Fruit fly (Drosophila melanogaster) whole organism, larva: ENCODE measurements around the gene CG11381.
A peak's percentile ranks its signal among the peaks of the same experiment; 100 is the strongest.

ENCODE experiments used
- noc ChIP-seq: fragments of 200-800 bp; sonication (Bioruptor generic); optimal IDR thresholded peaks from 3 replicates; lab custom pipeline; 2019; ENCODE audit warnings: missing biosample characterization, mild to moderate bottlenecking, missing genetic modification characterization, moderate library complexity

The CG11381 gene

dm6 chrX:1209251-1210020 is 5.9 kb downstream of the CG11381 start, which contains the start of gene CG11382:
CG11382 (plus strand) TSS chrX:1209970.
- TF ChIP-seq noc (tag; lab: Kevin White, UChicago), result no peak

dm6 chrX:1215000-1215399 is 11.4 kb downstream of the CG11381 start, which contains the start of gene CG11398:
CG11398 (minus strand) TSS chrX:1215156.
- no peak for TF ChIP-seq noc (tag; lab: Kevin White, UChicago)

dm6 chrX:1216681-1217080 is 13.1 kb downstream of the CG11381 start:
- no peak for TF ChIP-seq noc (tag; lab: Kevin White, UChicago)

dm6 chrX:1225859-1226258 is 22.3 kb downstream of the CG11381 start:
- TF ChIP-seq noc (tag; lab: Kevin White, UChicago), result no peak

dm6 chrX:1229098-1229497 is 25.5 kb downstream of the CG11381 start:
- TF ChIP-seq noc (tag; lab: Kevin White, UChicago), result no peak

dm6 chrX:1229567-1229966 is 26.0 kb downstream of the CG11381 start:
- no peak for TF ChIP-seq noc (tag; lab: Kevin White, UChicago)

dm6 chrX:1231707-1232106 is 28.1 kb downstream of the CG11381 start:
- no peak for TF ChIP-seq noc (tag; lab: Kevin White, UChicago)

- TF ChIP-seq noc (tag; lab: Kevin White, UChicago), result no peak
These were observed 29.1 kb downstream of the CG11381 start for dm6 chrX:1232533-1233212.

dm6 chrX:1233989-1234388 is 30.4 kb downstream of the CG11381 start:
- TF ChIP-seq noc (tag; lab: Kevin White, UChicago), result no peak

- peak; percentile 82 for TF ChIP-seq noc (tag; lab: Kevin White, UChicago)
These were observed 31.4 kb downstream of the CG11381 start for dm6 chrX:1234817-1235617.

dm6 chrX:1235618-1236006 is 32.0 kb downstream of the CG11381 start:
- TF ChIP-seq noc (tag; lab: Kevin White, UChicago), result no peak

dm6 chrX:1236475-1236874 is 32.9 kb downstream of the CG11381 start, which contains the start of gene CG3638:
CG3638 (minus strand) TSS chrX:1236684.
- no peak for TF ChIP-seq noc (tag; lab: Kevin White, UChicago)

dm6 chrX:1239832-1240231 is 36.3 kb downstream of the CG11381 start, which contains the start of gene CG11403:
CG11403 (minus strand) TSS chrX:1239884.
- TF ChIP-seq noc (tag; lab: Kevin White, UChicago), result peak; percentile 24

dm6 chrX:1242049-1242448 is 38.5 kb downstream of the CG11381 start:
- no peak for TF ChIP-seq noc (tag; lab: Kevin White, UChicago)

dm6 chrX:1248735-1249134 is 45.2 kb downstream of the CG11381 start:
- no peak for TF ChIP-seq noc (tag; lab: Kevin White, UChicago)

- no peak for TF ChIP-seq noc (tag; lab: Kevin White, UChicago)
These were observed 46.0 kb downstream of the CG11381 start for dm6 chrX:1249612-1250011.
